Worm (Caenorhabditis elegans): ENCODE measurements around the gene svh-1.
A peak's percentile ranks its signal among the peaks of the same experiment; 100 is the strongest.

svh-1 gene

DNA sequence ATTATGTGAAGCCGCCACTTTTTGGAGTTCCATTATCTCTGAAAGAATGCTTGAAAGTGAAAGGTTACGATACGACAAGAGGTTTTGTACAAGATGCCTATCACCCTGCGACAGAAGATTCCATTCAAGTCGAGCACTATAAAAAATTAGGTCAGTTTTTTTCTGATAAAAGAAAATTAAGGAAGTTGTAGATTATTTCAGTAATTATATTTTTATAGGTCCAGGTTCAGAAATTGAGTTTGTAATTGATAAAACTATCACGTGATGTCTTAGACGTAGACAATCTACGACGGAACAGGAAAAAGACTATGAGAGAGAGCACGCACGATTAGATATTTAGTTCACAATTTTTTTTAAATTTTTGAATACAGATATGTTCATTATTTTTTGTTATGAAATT is 46.4 kb upstream of the svh-1 start:
- TF ChIP-seq fkh-10 (GFP tag; optimal IDR thresholded peaks at IDR 0.05) (no peak), F49E8.2 (tag; optimal IDR thresholded peaks at IDR 0.05; ENCODE audit: borderline replicate concordance) (no peak), dve-1 (tag; optimal IDR thresholded peaks at IDR 0.05; ENCODE audit: insufficient read depth) (peak; percentile 31), mdl-1 (tag; optimal IDR thresholded peaks at IDR 0.05) (no peak), dmd-9 (GFP tag; IDR thresholded peaks at IDR 0.05) (no peak), aly-2 (tag; optimal IDR thresholded peaks at IDR 0.05) (no peak), dmd-6 (GFP tag; IDR thresholded peaks at IDR 0.05) (peak; percentile 23; the same call in 1 of the 2 replicates), hlh-11 (tag; optimal IDR thresholded peaks at IDR 0.05) (no peak), php-3 (GFP tag; IDR thresholded peaks at IDR 0.05) (0 out of 2 replicates have a peak, but pooled peaks have one; percentile 32)

DNA sequence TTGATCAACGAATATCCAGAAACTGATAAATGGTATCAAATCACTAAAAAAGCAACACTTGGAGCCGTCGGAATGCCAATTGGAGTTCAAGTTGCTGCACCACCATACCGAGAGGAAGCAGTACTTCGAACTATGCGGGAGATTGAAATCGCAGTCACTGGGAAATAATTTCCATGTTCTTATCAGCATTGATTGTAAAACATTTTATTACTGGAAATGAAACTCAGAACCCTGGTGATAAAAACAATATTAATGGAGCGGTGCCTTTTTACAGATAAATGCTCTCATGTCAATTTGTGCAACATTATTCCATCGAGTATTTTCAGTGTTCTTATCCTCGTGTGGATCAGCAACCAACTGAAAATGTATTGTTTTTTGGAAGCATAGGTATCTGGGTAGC is 44.6 kb upstream of the svh-1 start:
- TF ChIP-seq lin-39 (tag; optimal IDR thresholded peaks at IDR 0.05): no peak
- TF ChIP-seq php-3 (GFP tag; IDR thresholded peaks at IDR 0.05): peak; percentile 92
- TF ChIP-seq rbr-2 (tag; optimal IDR thresholded peaks at IDR 0.05): no peak
- peak; percentile 22 for TF ChIP-seq hlh-11 (tag; optimal IDR thresholded peaks at IDR 0.05)
- TF ChIP-seq spr-1 (tag; optimal IDR thresholded peaks at IDR 0.05): no peak
- TF ChIP-seq ztf-7 (tag; optimal IDR thresholded peaks at IDR 0.05): no peak
- TF ChIP-seq ceh-44 (GFP tag; IDR thresholded peaks at IDR 0.05): no peak
- TF ChIP-seq pqm-1 (tag; optimal IDR thresholded peaks at IDR 0.05): peak; percentile 14
- TF ChIP-seq daf-16 (GFP tag; optimal IDR thresholded peaks at IDR 0.05): no peak
- TF ChIP-seq daf-16 (tag; optimal IDR thresholded peaks at IDR 0.05): peak; percentile 29
- no peak for TF ChIP-seq dve-1 (tag; optimal IDR thresholded peaks at IDR 0.05; ENCODE audit: insufficient read depth)
- TF ChIP-seq nhr-28 (tag; optimal IDR thresholded peaks at IDR 0.05): peak; percentile 27
- TF ChIP-seq dmd-6 (GFP tag; IDR thresholded peaks at IDR 0.05): peak; percentile 48
- no peak for TF ChIP-seq unc-62 (GFP tag; optimal IDR thresholded peaks at IDR 0.05 in 1 of 2)
- TF ChIP-seq unc-62 (tag; optimal IDR thresholded peaks at IDR 0.05): no peak
- TF ChIP-seq egl-43 (GFP tag; IDR thresholded peaks at IDR 0.05): no peak
- no peak for TF ChIP-seq egl-27 (tag; optimal IDR thresholded peaks at IDR 0.05)

DNA sequence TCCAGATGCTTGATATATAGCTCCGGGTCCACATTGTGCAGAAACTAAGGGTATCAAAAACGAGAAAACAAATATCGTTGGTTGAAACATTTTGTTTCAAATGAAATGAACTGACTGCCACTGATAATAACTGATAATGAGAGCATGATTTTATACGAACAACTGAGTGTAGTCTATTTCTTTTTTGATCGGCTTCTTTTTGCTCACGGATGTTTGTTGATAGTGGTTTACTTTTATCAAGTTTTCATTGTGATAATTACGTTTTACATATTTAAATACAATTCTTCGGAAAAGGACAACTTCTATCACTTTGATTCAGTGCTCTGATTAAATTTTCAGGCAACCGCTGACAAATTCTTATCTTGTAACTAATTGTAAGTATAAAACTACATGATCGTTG is 42.7 kb upstream of the svh-1 start, which contains the start of gene clec-51:
Gene clec-51 (minus strand): TSS at position 114 of the 400 bp plus-strand sequence.
- peak; percentile 55 for TF ChIP-seq dve-1 (tag; optimal IDR thresholded peaks at IDR 0.05; ENCODE audit: insufficient read depth)
- no peak for TF ChIP-seq vab-7 (GFP tag; IDR thresholded peaks at IDR 0.05)
- peak; percentile 67 for TF ChIP-seq dmd-6 (GFP tag; IDR thresholded peaks at IDR 0.05)
- TF ChIP-seq ceh-20 (GFP tag; IDR thresholded peaks at IDR 0.05): no peak
- TF ChIP-seq snpc-1.2 (GFP tag; IDR thresholded peaks at IDR 0.05): no peak
- TF ChIP-seq pqm-1 (tag; optimal IDR thresholded peaks at IDR 0.05): peak; percentile 90
- TF ChIP-seq nhr-6 (tag; optimal IDR thresholded peaks at IDR 0.05): no peak
- TF ChIP-seq skn-1 (tag; optimal IDR thresholded peaks at IDR 0.05): no peak
- no peak for TF ChIP-seq F10B5.3 (tag; optimal IDR thresholded peaks at IDR 0.05)
- no peak for TF ChIP-seq T26A8.4 (GFP tag; IDR thresholded peaks at IDR 0.05)
- TF ChIP-seq daf-16 (GFP tag; optimal IDR thresholded peaks at IDR 0.05): no peak
- TF ChIP-seq daf-16 (tag; optimal IDR thresholded peaks at IDR 0.05): peak; percentile 66
- no peak for TF ChIP-seq aha-1 (tag)
- TF ChIP-seq nhr-28 (tag; optimal IDR thresholded peaks at IDR 0.05): peak; percentile 58
- TF ChIP-seq spr-3 (GFP tag; optimal IDR thresholded peaks at IDR 0.05): no peak
- TF ChIP-seq hlh-11 (tag; optimal IDR thresholded peaks at IDR 0.05): peak; percentile 70
- TF ChIP-seq saeg-2 (GFP tag; IDR thresholded peaks at IDR 0.05): no peak
- TF ChIP-seq nhr-77 (tag; optimal IDR thresholded peaks at IDR 0.05): peak; percentile 15

DNA sequence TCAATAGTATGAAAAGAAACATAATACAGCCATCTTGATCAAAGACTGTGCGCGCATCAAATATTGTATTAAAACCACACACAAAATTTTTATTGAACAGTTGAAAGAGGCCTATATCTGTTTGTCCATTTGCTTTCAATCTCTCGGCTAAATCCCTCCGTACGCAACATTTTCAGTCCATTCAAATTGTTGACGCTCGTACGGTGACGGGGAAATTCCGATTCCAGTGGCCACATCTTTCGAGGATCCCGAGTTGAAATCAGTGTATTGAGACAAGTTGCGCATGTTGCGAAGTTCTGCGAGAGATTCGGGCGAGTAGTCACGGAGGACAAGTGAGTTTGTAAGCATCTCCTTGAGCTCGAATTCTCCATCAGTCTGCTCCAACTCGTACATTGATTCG is 41.9 kb upstream of the svh-1 start:
- TF ChIP-seq unc-62 (GFP tag; optimal IDR thresholded peaks at IDR 0.05 in 1 of 2) (peak in 1 of 2 experiments; percentile 94), unc-62 (tag; optimal IDR thresholded peaks at IDR 0.05) (no peak), ztf-7 (tag; optimal IDR thresholded peaks at IDR 0.05) (no peak)

DNA sequence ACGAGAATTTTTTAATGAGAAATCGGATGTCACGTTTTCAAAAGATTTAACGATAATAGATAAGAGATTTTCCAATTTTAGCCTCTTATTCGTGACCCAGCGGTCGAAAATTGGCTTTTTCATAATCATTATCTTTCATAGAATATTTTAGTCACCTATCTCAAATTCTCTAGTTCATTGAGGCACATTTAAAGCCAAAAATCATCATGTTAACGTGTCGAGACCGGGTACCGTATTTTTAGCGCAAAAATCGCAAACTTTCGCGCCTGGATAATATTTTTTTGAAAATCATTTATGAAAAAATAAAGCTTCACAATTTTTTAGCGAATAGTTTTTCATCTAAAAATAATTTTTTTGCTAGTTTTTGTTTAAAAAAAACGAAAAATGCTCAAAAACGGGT is 40.5 kb upstream of the svh-1 start, which contains the start of gene B0218.7:
Gene B0218.7 (minus strand): TSS at position 101 of the 400 bp plus-strand sequence.
- no peak for TF ChIP-seq unc-62 (GFP tag; optimal IDR thresholded peaks at IDR 0.05 in 1 of 2)
- TF ChIP-seq unc-62 (tag; optimal IDR thresholded peaks at IDR 0.05): no peak
- TF ChIP-seq aha-1 (tag): no peak
- no peak for TF ChIP-seq Y105C5A.15 (GFP tag; IDR thresholded peaks at IDR 0.05)
- no peak for TF ChIP-seq mxl-2 (GFP tag; conservative IDR thresholded peaks at IDR 0.05)
- no peak for TF ChIP-seq F49E8.2 (tag; optimal IDR thresholded peaks at IDR 0.05; ENCODE audit: borderline replicate concordance)
- no peak for TF ChIP-seq mes-2 (tag; optimal IDR thresholded peaks at IDR 0.05; ENCODE audit: poor library complexity, severe bottlenecking)
- no peak for TF ChIP-seq spr-1 (tag; optimal IDR thresholded peaks at IDR 0.05)
- no peak for TF ChIP-seq F10B5.3 (tag; optimal IDR thresholded peaks at IDR 0.05)
- no peak for TF ChIP-seq vab-7 (GFP tag; IDR thresholded peaks at IDR 0.05)

Measured in whole organism, L4 larva.